Worm (Caenorhabditis elegans): ENCODE results near the gene C26B9.1.

ce11 chrX:5382778-5383177, 38.4 kb downstream of the C26B9.1 start:
- no peak for TF ChIP-seq pqm-1 (tag; optimal IDR thresholded peaks at IDR 0.05)
- TF ChIP-seq dpl-1 (GFP tag; optimal IDR thresholded peaks at IDR 0.05): no peak
- no peak for TF ChIP-seq elt-3 (tag; optimal IDR thresholded peaks at IDR 0.05)
- no peak for TF ChIP-seq ceh-82 (tag; optimal IDR thresholded peaks at IDR 0.05)
- no peak for TF ChIP-seq lin-39 (tag; optimal IDR thresholded peaks at IDR 0.05)
- no peak for TF ChIP-seq egl-27 (tag; optimal IDR thresholded peaks at IDR 0.05)
- TF ChIP-seq lin-14 (GFP tag; optimal IDR thresholded peaks at IDR 0.05): no peak
- no peak for TF ChIP-seq unc-130 (tag; optimal IDR thresholded peaks at IDR 0.05)
- TF ChIP-seq ama-1 (optimal IDR thresholded peaks at IDR 0.05): no peak
- TF ChIP-seq jun-1 (tag; optimal IDR thresholded peaks at IDR 0.05): no peak
- no peak for TF ChIP-seq tbx-2 (tag; optimal IDR thresholded peaks at IDR 0.05)
